Worm (Caenorhabditis elegans) whole organism, L2 larva: ENCODE data around the gene F15B9.6.
A peak's percentile ranks its signal among the peaks of the same experiment; 100 is the strongest.

Source experiments
- C34F6.9 ChIP-seq: fragments of 150-350 bp; optimal IDR thresholded peaks from 2 replicates; lab custom pipeline; 2014; ENCODE audit warnings: missing biosample characterization, missing genetic modification characterization
- F13H6.1 ChIP-seq: sonication (generic microtip); optimal IDR thresholded peaks from 2 replicates; lab custom pipeline; 2016; ENCODE audit warnings: missing genetic modification characterization, missing compliant biosample characterization
- R02D3.7 ChIP-seq: fragments of 150-350 bp; optimal IDR thresholded peaks from 2 replicates; lab custom pipeline; 2014; ENCODE audit warnings: missing biosample characterization, missing genetic modification characterization
- Y55F3AM.14 ChIP-seq: fragments of 200-800 bp; sonication (Bioruptor generic); optimal IDR thresholded peaks from 2 replicates; lab custom pipeline; 2018; ENCODE audit warnings: mild to moderate bottlenecking, missing genetic modification characterization, missing compliant biosample characterization
- ZK546.5 ChIP-seq: sonication (generic microtip); optimal IDR thresholded peaks from 2 replicates; lab custom pipeline; 2017; ENCODE audit warnings: missing biosample characterization, missing genetic modification characterization
- alr-1 ChIP-seq: fragments of 150-350 bp; optimal IDR thresholded peaks from 2 replicates; lab custom pipeline; 2014; ENCODE audit warnings: missing biosample characterization, missing genetic modification characterization
- aly-2 ChIP-seq: fragments of 150-350 bp; optimal IDR thresholded peaks from 2 replicates; lab custom pipeline; 2014; ENCODE audit warnings: missing biosample characterization, missing genetic modification characterization
- ama-1 ChIP-seq: fragments of 150-350 bp; optimal IDR thresholded peaks from 2 replicates; lab custom pipeline; 2018; ENCODE audit warnings: inconsistent platforms
- ceh-16 ChIP-seq: fragments of 150-350 bp; optimal IDR thresholded peaks from 2 replicates; lab custom pipeline; 2014; ENCODE audit warnings: missing biosample characterization, missing genetic modification characterization
- ceh-82 ChIP-seq: fragments of 150-350 bp; optimal IDR thresholded peaks from 2 replicates; lab custom pipeline; 2014; ENCODE audit warnings: missing biosample characterization, missing genetic modification characterization
- crh-2 ChIP-seq: sonication (generic microtip); optimal IDR thresholded peaks from 2 replicates; lab custom pipeline; 2017; ENCODE audit warnings: missing biosample characterization, missing genetic modification characterization
- dmd-4 ChIP-seq: sonication (generic microtip); optimal IDR thresholded peaks from 2 replicates; lab custom pipeline; 2017; ENCODE audit warnings: missing biosample characterization, missing genetic modification characterization
- egl-27 ChIP-seq: sonication (generic microtip); optimal IDR thresholded peaks from 3 replicates; lab custom pipeline; 2017; ENCODE audit warnings: missing biosample characterization, missing genetic modification reagents, missing genetic modification characterization
- elt-3 ChIP-seq: sonication (generic microtip); optimal IDR thresholded peaks from 2 replicates; lab custom pipeline; 2017; ENCODE audit warnings: missing biosample characterization, missing genetic modification characterization
- fos-1 ChIP-seq: fragments of 150-350 bp; optimal IDR thresholded peaks from 2 replicates; lab custom pipeline; 2014; ENCODE audit warnings: missing biosample characterization, missing genetic modification characterization
- gmeb-1 ChIP-seq: fragments of 150-350 bp; optimal IDR thresholded peaks from 2 replicates; lab custom pipeline; 2014; ENCODE audit warnings: missing biosample characterization, missing genetic modification characterization
- lin-11 ChIP-seq: fragments of 150-350 bp; sonication (generic microtip); optimal IDR thresholded peaks from 2 replicates; lab custom pipeline; 2014; ENCODE audit warnings: missing biosample characterization, missing genetic modification characterization, inconsistent platforms, mixed read lengths
- lin-13 ChIP-seq: fragments of 150-350 bp; optimal IDR thresholded peaks from 2 replicates; lab custom pipeline; 2014; ENCODE audit warnings: missing biosample characterization, missing genetic modification reagents, missing genetic modification characterization
- lsy-2 ChIP-seq, 2 experiments: fragments of 150-350 bp in 1 of 2; sonication (generic microtip) in 1 of 2; optimal IDR thresholded peaks; 2 replicates each; lab custom pipeline; 2014 to 2017; ENCODE audit warnings: missing biosample characterization in 2 of 2, missing genetic modification characterization in 2 of 2
- mab-5 ChIP-seq: fragments of 150-350 bp; optimal IDR thresholded peaks from 2 replicates; lab custom pipeline; 2014; ENCODE audit warnings: missing biosample characterization, missing genetic modification characterization
- mdl-1 ChIP-seq, 2 experiments: fragments of 150-350 bp in 1 of 2; sonication (generic microtip) in 1 of 2; optimal IDR thresholded peaks; 2 replicates each; lab custom pipeline; 2017; ENCODE audit warnings: missing biosample characterization in 2 of 2, missing genetic modification characterization in 2 of 2
- nhr-11 ChIP-seq: fragments of 150-350 bp; optimal IDR thresholded peaks from 2 replicates; lab custom pipeline; 2014; ENCODE audit warnings: missing biosample characterization, missing genetic modification characterization
- nhr-12 ChIP-seq: fragments of 150-350 bp; optimal IDR thresholded peaks from 2 replicates; lab custom pipeline; 2014; ENCODE audit warnings: missing biosample characterization, missing genetic modification characterization
- nhr-129 ChIP-seq: fragments of 150-350 bp; optimal IDR thresholded peaks from 2 replicates; lab custom pipeline; 2014; ENCODE audit warnings: missing biosample characterization, missing genetic modification characterization
- nhr-21 ChIP-seq: fragments of 150-350 bp; optimal IDR thresholded peaks from 2 replicates; lab custom pipeline; 2014; ENCODE audit warnings: missing biosample characterization, missing genetic modification characterization
- nhr-25 ChIP-seq: fragments of 150-350 bp; sonication (generic microtip); optimal IDR thresholded peaks from 3 replicates; lab custom pipeline; 2014; ENCODE audit warnings: missing biosample characterization, missing genetic modification characterization
- nhr-6 ChIP-seq: fragments of 150-350 bp; optimal IDR thresholded peaks from 2 replicates; lab custom pipeline; 2014; ENCODE audit warnings: missing biosample characterization, missing genetic modification characterization
- peb-1 ChIP-seq: fragments of 150-350 bp; optimal IDR thresholded peaks from 2 replicates; lab custom pipeline; 2014; ENCODE audit warnings: missing biosample characterization, missing genetic modification characterization
- sem-4 ChIP-seq: fragments of 150-350 bp; optimal IDR thresholded peaks from 2 replicates; lab custom pipeline; 2014; ENCODE audit warnings: missing biosample characterization, missing genetic modification reagents, missing genetic modification characterization
- skn-1 ChIP-seq: sonication (generic microtip); optimal IDR thresholded peaks from 2 replicates; lab custom pipeline; 2017; ENCODE audit warnings: missing biosample characterization, missing genetic modification characterization
- sma-3 ChIP-seq: sonication (generic microtip); optimal IDR thresholded peaks from 2 replicates; lab custom pipeline; 2016; ENCODE audit warnings: missing genetic modification reagents, missing genetic modification characterization, missing compliant biosample characterization
- sma-9 ChIP-seq, 2 experiments: fragments of 150-350 bp in 1 of 2; sonication (generic microtip) in 1 of 2; optimal IDR thresholded peaks; 2 replicates each; lab custom pipeline; 2014 to 2016; ENCODE audit warnings: missing genetic modification characterization in 2 of 2, mild to moderate bottlenecking in 1 of 2, missing biosample characterization in 1 of 2, missing compliant biosample characterization in 1 of 2, missing genetic modification reagents in 1 of 2, moderate library complexity in 1 of 2
- snpc-4 ChIP-seq: fragments of 150-350 bp; optimal IDR thresholded peaks from 2 replicates; lab custom pipeline; 2014; ENCODE audit warnings: missing biosample characterization, missing genetic modification characterization
- unc-39 ChIP-seq: fragments of 150-350 bp; optimal IDR thresholded peaks from 2 replicates; lab custom pipeline; 2014; ENCODE audit warnings: missing biosample characterization, missing genetic modification characterization
- unc-55 ChIP-seq: fragments of 150-350 bp; sonication (generic microtip); optimal IDR thresholded peaks from 3 replicates; lab custom pipeline; 2014; ENCODE audit warnings: missing biosample characterization, missing genetic modification reagents, missing genetic modification characterization
- unc-62 ChIP-seq: fragments of 150-350 bp; optimal IDR thresholded peaks from 2 replicates; lab custom pipeline; 2014; ENCODE audit warnings: missing biosample characterization, missing genetic modification reagents, missing genetic modification characterization
- zag-1 ChIP-seq: fragments of 150-350 bp; optimal IDR thresholded peaks from 2 replicates; lab custom pipeline; 2014; ENCODE audit warnings: missing biosample characterization, missing genetic modification characterization
- ztf-1 ChIP-seq: fragments of 200-800 bp; sonication (Bioruptor generic); conservative IDR thresholded peaks from 2 replicates; pipeline ENCODE4 v1.3.6; 2022; ENCODE audit warnings: missing genetic modification characterization, missing compliant biosample characterization
- ztf-11 ChIP-seq: sonication (generic microtip); optimal IDR thresholded peaks from 2 replicates; lab custom pipeline; 2017; ENCODE audit warnings: missing biosample characterization, missing genetic modification characterization

F15B9.6 gene

DNA sequence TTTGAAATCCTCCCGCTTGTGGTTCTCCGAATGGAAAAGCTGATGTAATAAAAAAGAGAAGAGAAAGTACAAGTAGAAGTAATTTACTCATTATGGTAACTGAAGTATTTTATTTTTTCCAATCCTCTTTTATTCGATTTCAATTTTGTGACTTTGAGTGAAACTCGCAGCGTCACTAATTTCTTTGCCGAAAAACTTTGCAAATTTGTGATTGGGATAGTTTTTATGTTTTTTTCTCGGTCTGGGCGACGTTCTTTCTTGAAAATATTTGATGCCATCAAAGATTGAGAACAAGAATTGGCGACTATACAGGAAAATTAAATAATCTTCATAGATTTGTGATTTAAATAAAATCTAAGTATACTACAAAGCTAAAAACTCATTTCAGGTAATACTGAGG, 14.4 kb upstream of the F15B9.6 start, which contains the start of gene far-4:
Gene far-4, minus strand, starts transcription at position 101 of the 400 bp plus-strand sequence.
- no peak for TF ChIP-seq Y55F3AM.14
- no peak for TF ChIP-seq unc-39
- TF ChIP-seq sma-3 (GFP tag; lab: Kevin White, UChicago), result no peak
- TF ChIP-seq nhr-129 (tag; lab: Kevin White, UChicago), result no peak
- TF ChIP-seq elt-3 (tag; lab: Kevin White, UChicago), result no peak
- TF ChIP-seq R02D3.7, result no peak
- TF ChIP-seq ceh-82 (tag; lab: Kevin White, UChicago), result no peak
- TF ChIP-seq, all 48 proteins: peak for 0

DNA sequence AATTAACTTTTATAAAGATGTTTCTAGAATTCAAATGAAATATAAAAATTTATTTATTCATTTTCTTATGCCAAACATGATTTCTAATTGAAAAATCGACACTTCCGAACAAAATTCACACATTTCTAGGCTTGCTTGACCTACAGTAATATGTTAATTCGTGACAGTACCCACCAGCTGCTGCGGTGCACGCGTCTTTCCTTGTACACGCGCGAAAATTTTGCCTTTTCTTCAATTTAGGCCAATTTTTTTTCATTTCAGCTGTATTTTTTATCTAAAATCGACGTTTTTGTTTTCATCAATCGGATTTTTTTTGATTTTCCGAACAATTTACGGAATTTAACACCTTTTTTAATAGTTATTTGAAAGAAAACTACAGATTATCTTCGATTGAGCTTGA, 13.9 kb upstream of the F15B9.6 start:
- no peak for TF ChIP-seq lin-11 (tag; lab: Kevin White, UChicago)
- TF ChIP-seq, all 48 proteins: peak for 0

DNA sequence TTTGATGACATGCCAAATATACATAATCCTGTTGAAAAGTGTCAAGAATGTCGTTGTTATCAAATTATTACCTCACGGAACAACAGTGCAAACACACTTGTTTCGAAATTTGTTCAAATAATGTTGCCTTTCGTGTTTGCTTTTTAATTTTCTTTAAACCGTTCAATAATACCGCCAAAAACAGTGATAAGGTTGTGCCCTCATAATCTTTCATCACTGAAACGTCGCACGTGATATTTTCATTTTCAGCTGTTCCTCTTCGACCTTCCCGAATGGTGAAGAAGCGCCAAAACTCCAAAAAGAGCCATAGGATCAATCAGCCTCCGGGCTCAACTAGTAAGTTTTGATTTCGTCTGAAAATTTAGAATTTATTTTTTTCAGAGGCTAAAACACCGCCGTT, 11.9 kb upstream of the F15B9.6 start, which contains the start of gene inft-2:
Gene inft-2, plus strand, starts transcription at position 248 of the 400 bp plus-strand sequence.
- peak; percentile 27 for TF ChIP-seq fos-1 (tag; lab: Kevin White, UChicago)
- TF ChIP-seq snpc-4, result no peak

DNA sequence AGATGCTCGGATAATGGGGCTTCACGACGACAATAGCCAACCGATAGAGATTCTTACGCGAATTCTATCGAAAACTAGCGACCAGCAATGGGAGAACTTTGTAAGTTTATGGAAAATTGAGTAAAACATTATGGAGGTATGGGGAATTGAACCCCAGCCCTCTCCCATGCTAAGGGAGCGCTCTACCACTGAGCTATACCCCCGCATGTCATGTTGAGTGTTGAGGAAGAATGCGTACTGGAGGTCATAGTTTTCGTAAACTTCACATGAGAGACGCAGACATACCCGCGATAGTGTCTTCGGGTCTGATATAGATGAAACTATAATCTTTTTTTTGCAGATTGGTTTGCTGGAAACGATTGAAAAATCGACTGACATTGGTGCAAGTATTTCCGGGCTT, 10.6 kb upstream of the F15B9.6 start:
- TF ChIP-seq nhr-12 (tag; lab: Kevin White, UChicago) (no peak), lin-11 (tag; lab: Kevin White, UChicago) (peak; percentile 52), unc-55 (peak; percentile 67), R02D3.7 (no peak), Y55F3AM.14 (peak; percentile 1), unc-62 (GFP tag; lab: Kevin White, UChicago) (no peak), aly-2 (tag; lab: Kevin White, UChicago) (no peak), fos-1 (tag; lab: Kevin White, UChicago) (peak; percentile 51), alr-1 (tag; lab: Kevin White, UChicago) (no peak), sem-4 (no peak), gmeb-1 (tag; lab: Kevin White, UChicago) (peak; percentile 56), nhr-21 (tag; lab: Kevin White, UChicago) (peak; percentile 57), nhr-6 (no peak), lsy-2 (tag; optimal IDR thresholded peaks at IDR 0.05; lab: Kevin White, UChicago) (peak; percentile 52 to 63), peb-1 (tag; lab: Kevin White, UChicago) (no peak), mab-5 (tag; lab: Kevin White, UChicago) (no peak), mdl-1 (tag; optimal IDR thresholded peaks at IDR 0.05; lab: Kevin White, UChicago) (peak in 1 of 2 experiments; percentile 5), C34F6.9 (tag; lab: Kevin White, UChicago) (peak; percentile 57), ZK546.5 (tag; lab: Kevin White, UChicago) (no peak), nhr-11 (tag; lab: Kevin White, UChicago) (no peak), F13H6.1 (tag; lab: Kevin White, UChicago) (peak; percentile 70), nhr-25 (peak; percentile 46), zag-1 (peak; percentile 13), nhr-129 (tag; lab: Kevin White, UChicago) (peak; percentile 93), ztf-1 (GFP tag; lab: Robert Waterston, UW) (no peak), elt-3 (tag; lab: Kevin White, UChicago) (no peak), egl-27 (tag; lab: Kevin White, UChicago) (peak; percentile 58), crh-2 (tag; lab: Kevin White, UChicago) (peak; percentile 74), skn-1 (tag; lab: Kevin White, UChicago) (no peak), sma-3 (GFP tag; lab: Kevin White, UChicago) (peak; percentile 71), ztf-11 (tag; lab: Kevin White, UChicago) (no peak), ama-1 (no peak), dmd-4 (no peak), unc-39 (no peak), sma-9 (GFP tag; optimal IDR thresholded peaks at IDR 0.05; lab: Kevin White, UChicago) (peak; percentile 74), sma-9 (tag; optimal IDR thresholded peaks at IDR 0.05; lab: Kevin White, UChicago) (no peak), ceh-16 (tag; lab: Kevin White, UChicago) (peak; percentile 44), lin-13 (GFP tag; lab: Kevin White, UChicago) (no peak), snpc-4 (peak; percentile 6)
